Worm (Caenorhabditis elegans) whole organism, L4/young adult: Measurements from ENCODE around the gene mig-10.

Experiments
- dao-5 ChIP-seq: sonication (generic microtip); optimal IDR thresholded peaks from 2 replicates; lab custom pipeline; 2016; ENCODE audit warnings: missing genotype, missing genetic modification characterization, moderate library complexity, missing compliant biosample characterization
- him-1 ChIP-seq: sonication (generic microtip); optimal IDR thresholded peaks from 2 replicates; lab custom pipeline; 2016; ENCODE audit warnings: missing genotype, missing genetic modification reagents, missing genetic modification characterization, missing compliant biosample characterization

ce11 chrIII:8334432-8334831 is 55.5 kb downstream of the mig-10 start, which contains the start of gene ZC262.4:
- no peak for TF ChIP-seq him-1 (tag; lab: Kevin White, UChicago)
- TF ChIP-seq dao-5, result no peak
